Worm (Caenorhabditis elegans): ENCODE measurements around the gene ZC513.14.

ZC513.14 gene

DNA sequence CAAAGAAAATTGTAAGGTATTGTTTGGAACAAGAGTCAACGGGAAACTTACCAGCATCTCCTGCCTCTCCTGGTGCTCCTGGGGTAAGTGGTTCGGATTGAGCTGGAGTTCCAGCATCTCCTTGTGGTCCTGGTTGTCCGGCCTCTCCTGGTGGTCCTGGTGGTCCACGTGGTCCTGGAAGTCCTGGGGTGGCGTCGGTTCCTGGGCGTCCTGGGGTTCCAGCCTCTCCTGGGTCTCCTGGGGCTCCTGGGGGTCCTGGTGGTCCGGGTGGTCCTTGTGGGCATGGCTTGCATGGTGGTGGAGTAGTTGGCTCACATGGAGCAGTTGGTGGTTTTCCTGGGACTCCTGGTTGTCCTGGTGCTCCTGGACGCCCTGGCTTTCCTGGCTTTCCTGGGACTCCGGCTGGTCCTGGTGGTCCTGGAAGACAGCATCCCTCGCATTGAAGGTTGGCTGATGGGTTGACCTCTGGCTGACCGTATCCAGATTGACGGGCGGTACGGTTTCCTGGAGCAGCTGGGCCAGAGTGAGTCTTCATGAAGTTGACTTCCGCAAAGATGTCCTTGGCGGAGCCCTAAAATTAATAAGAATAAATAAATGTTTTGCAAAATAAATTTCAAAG is 14.3 kb upstream of the ZC513.14 start:
- TF ChIP-seq W03F9.2 (tag; optimal IDR thresholded peaks at IDR 0.05) (no peak), him-1 (tag; optimal IDR thresholded peaks at IDR 0.05) (no peak), dao-5 (tag; optimal IDR thresholded peaks at IDR 0.05) (no peak)

DNA sequence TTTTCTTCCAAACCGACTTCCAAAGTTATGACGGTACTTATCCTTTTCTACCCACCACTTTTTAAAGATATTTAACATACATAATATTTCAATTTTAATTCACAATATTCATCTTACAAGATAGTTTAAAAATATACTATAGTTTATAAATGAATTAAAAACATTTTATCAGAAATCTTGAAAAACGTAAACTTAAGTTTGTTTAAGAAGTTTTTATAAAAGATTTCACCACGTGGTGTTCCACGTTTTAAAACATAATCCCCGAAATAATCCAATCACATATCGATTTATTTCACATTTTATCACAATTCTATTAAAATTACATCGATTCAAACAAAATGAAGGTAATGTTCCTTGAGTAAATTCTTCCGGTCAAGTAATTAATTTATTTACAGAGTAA is 10.9 kb upstream of the ZC513.14 start, which contains the start of gene ZC513.3:
Gene ZC513.3, plus strand, starts transcription at position 301 of the 400 bp plus-strand sequence.
- TF ChIP-seq dao-5 (tag; optimal IDR thresholded peaks at IDR 0.05) (no peak), him-1 (tag; optimal IDR thresholded peaks at IDR 0.05) (no peak), W03F9.2 (tag; optimal IDR thresholded peaks at IDR 0.05) (no peak)

DNA sequence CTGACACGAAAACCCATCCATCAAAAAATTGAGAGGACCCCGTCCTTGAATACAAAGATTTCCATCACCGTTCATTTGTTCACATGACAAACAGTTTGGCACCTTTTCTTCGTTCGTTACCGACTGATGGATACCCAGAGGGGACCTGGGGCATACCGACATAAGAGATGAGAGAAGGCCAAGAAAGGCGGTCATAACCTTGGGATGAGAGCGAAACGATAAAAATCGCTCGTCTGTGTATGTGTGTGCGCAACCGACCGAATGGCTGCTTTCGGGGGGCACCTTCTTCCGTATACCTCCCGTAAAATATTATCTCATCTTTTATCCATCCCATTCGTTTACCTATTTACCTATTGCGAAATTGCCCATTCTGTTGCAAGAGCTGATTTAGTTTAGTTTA is 9.1 kb upstream of the ZC513.14 start:
- TF ChIP-seq W03F9.2 (tag; optimal IDR thresholded peaks at IDR 0.05): no peak
- TF ChIP-seq him-1 (tag; optimal IDR thresholded peaks at IDR 0.05): no peak
- TF ChIP-seq dao-5 (tag; optimal IDR thresholded peaks at IDR 0.05): no peak

DNA sequence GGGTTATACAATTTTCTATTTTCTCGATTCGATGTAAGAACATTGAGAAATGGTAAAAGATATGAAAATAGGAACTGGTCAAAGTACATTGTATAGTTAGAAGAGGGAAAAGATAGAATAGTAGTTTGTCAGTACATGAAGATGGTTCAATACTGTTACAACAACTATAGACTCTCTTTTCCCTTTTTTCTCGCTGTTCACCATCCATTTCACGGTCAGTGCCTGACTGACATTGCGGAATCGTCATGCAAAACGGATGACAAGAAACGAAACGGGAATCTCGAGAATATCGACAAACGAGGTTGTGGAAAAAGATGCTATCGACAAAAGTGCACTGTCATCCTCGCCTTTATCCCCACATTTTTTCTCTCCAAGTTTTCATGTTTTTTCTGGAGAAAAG is 7.8 kb upstream of the ZC513.14 start:
- TF ChIP-seq W03F9.2 (tag; optimal IDR thresholded peaks at IDR 0.05): no peak
- no peak for TF ChIP-seq him-1 (tag; optimal IDR thresholded peaks at IDR 0.05)
- TF ChIP-seq dao-5 (tag; optimal IDR thresholded peaks at IDR 0.05): no peak

- TF ChIP-seq W03F9.2 (tag; optimal IDR thresholded peaks at IDR 0.05): no peak
- no peak for TF ChIP-seq him-1 (tag; optimal IDR thresholded peaks at IDR 0.05)
- TF ChIP-seq dao-5 (tag; optimal IDR thresholded peaks at IDR 0.05): no peak
Measured at ce11 chrV:8041336-8041868, 5.6 kb upstream of the ZC513.14 start.

ce11 chrV:8040247-8041084 is 4.6 kb upstream of the ZC513.14 start:
- TF ChIP-seq dao-5 (tag; optimal IDR thresholded peaks at IDR 0.05) (no peak), him-1 (tag; optimal IDR thresholded peaks at IDR 0.05) (no peak), W03F9.2 (tag; optimal IDR thresholded peaks at IDR 0.05) (no peak)

ce11 chrV:8039606-8040005 is 3.8 kb upstream of the ZC513.14 start:
- TF ChIP-seq W03F9.2 (tag; optimal IDR thresholded peaks at IDR 0.05): no peak

ce11 chrV:8039085-8039525 is 3.3 kb upstream of the ZC513.14 start:
- TF ChIP-seq W03F9.2 (tag; optimal IDR thresholded peaks at IDR 0.05) (no peak), dao-5 (tag; optimal IDR thresholded peaks at IDR 0.05) (no peak), him-1 (tag; optimal IDR thresholded peaks at IDR 0.05) (no peak)

- TF ChIP-seq W03F9.2 (tag; optimal IDR thresholded peaks at IDR 0.05) (no peak), him-1 (tag; optimal IDR thresholded peaks at IDR 0.05) (no peak), dao-5 (tag; optimal IDR thresholded peaks at IDR 0.05) (no peak)
Measured at ce11 chrV:8034811-8035210, 1.0 kb downstream of the ZC513.14 start, which contains the start of gene algn-12. Gene algn-12 (plus strand): TSS chrV:8035111.

DNA sequence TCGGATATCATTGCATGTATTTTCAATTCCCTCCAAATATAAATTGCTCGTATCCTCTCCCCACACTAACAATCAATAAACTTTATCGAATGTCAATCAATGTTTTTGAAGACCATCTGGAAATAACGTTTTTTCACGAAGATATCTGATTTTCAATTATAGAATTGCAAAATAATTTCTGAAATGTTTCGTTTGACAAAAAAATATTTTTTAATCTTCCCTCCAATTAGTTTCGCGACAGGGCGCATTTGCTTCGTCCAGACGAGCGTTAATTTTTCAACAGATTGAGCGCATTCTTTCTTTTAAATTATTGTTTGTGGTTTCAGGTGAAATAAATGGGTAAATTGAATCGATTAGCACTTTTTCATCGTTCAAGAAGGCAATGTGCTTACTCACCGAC is 4.7 kb downstream of the ZC513.14 start, which contains the start of gene vars-1:
Gene vars-1, plus strand, starts transcription at position 291 of the 400 bp plus-strand sequence.
- TF ChIP-seq dao-5 (tag; optimal IDR thresholded peaks at IDR 0.05) (no peak), W03F9.2 (tag; optimal IDR thresholded peaks at IDR 0.05) (no peak), him-1 (tag; optimal IDR thresholded peaks at IDR 0.05) (no peak)

ce11 chrV:8028825-8029489 is 6.9 kb downstream of the ZC513.14 start, which contains the start of gene oma-2:
Gene oma-2 (plus strand): TSS chrV:8029439.
- TF ChIP-seq W03F9.2 (tag; optimal IDR thresholded peaks at IDR 0.05) (no peak), dao-5 (tag; optimal IDR thresholded peaks at IDR 0.05) (no peak), him-1 (tag; optimal IDR thresholded peaks at IDR 0.05) (no peak)

- no peak for TF ChIP-seq dao-5 (tag; optimal IDR thresholded peaks at IDR 0.05)
- no peak for TF ChIP-seq W03F9.2 (tag; optimal IDR thresholded peaks at IDR 0.05)
- TF ChIP-seq him-1 (tag; optimal IDR thresholded peaks at IDR 0.05): no peak
Measured at ce11 chrV:8027429-8028142, 8.3 kb downstream of the ZC513.14 start.

- no peak for TF ChIP-seq dao-5 (tag; optimal IDR thresholded peaks at IDR 0.05)
- no peak for TF ChIP-seq him-1 (tag; optimal IDR thresholded peaks at IDR 0.05)
- no peak for TF ChIP-seq W03F9.2 (tag; optimal IDR thresholded peaks at IDR 0.05)
Measured at ce11 chrV:8026343-8026742, 9.5 kb downstream of the ZC513.14 start, which contains the start of gene F43H9.4. Gene F43H9.4 (plus strand): TSS chrV:8026708.
